Worm (Caenorhabditis elegans) whole organism, L1 larva: Measurements from ENCODE around the gene ptr-22.

ENCODE experiments used
- C34B4.2 ChIP-seq: sonication (generic microtip); optimal IDR thresholded peaks from 2 replicates; lab custom pipeline; 2017; ENCODE audit warnings: mild to moderate bottlenecking, missing genetic modification characterization, missing compliant biosample characterization
- F16B12.6 ChIP-seq: fragments of 150-350 bp; optimal IDR thresholded peaks from 2 replicates; lab custom pipeline; 2014; ENCODE audit warnings: missing biosample characterization, missing genetic modification characterization
- ama-1 ChIP-seq: fragments of 150-350 bp; optimal IDR thresholded peaks from 2 replicates; lab custom pipeline; 2014
- ceh-90 ChIP-seq: sonication (generic microtip); optimal IDR thresholded peaks from 2 replicates; lab custom pipeline; 2016; ENCODE audit warnings: missing genetic modification characterization, missing compliant biosample characterization
- efl-1 ChIP-seq, 4 experiments: fragments of 150-350 bp; optimal IDR thresholded peaks in 3 of 4; peaks in 1 of 4; 1 replicate in 1 of 4; 2 replicates in 3 of 4; lab custom pipeline; 2014; ENCODE audit warnings: missing biosample characterization in 2 of 4, missing genetic modification characterization in 2 of 4, missing genetic modification reagents in 2 of 4
- egl-27 ChIP-seq, 2 experiments: fragments of 150-350 bp in 1 of 2; sonication (generic microtip); optimal IDR thresholded peaks; 3 replicates each; lab custom pipeline; 2017 to 2018; ENCODE audit warnings: missing biosample characterization in 2 of 2, missing genetic modification characterization in 2 of 2, missing genetic modification reagents in 2 of 2
- elt-2 ChIP-seq: sonication (generic microtip); optimal IDR thresholded peaks from 2 replicates; lab custom pipeline; 2016; ENCODE audit warnings: missing genetic modification characterization, mild to moderate bottlenecking, inconsistent platforms, missing compliant biosample characterization, missing genetic modification reagents
- fkh-10 ChIP-seq: sonication (generic microtip); optimal IDR thresholded peaks from 2 replicates; lab custom pipeline; 2017; ENCODE audit warnings: missing biosample characterization, missing genetic modification reagents, missing genetic modification characterization
- fkh-4 ChIP-seq: sonication (generic microtip); optimal IDR thresholded peaks from 2 replicates; lab custom pipeline; 2016; ENCODE audit warnings: missing compliant biosample characterization, missing genetic modification characterization, borderline replicate concordance
- fkh-8 ChIP-seq: sonication (generic microtip); optimal IDR thresholded peaks from 2 replicates; lab custom pipeline; 2016; ENCODE audit warnings: mild to moderate bottlenecking, missing genetic modification characterization, missing compliant biosample characterization
- grh-1 ChIP-seq: fragments of 200-800 bp; sonication (Bioruptor generic); IDR thresholded peaks from 2 replicates; pipeline ENCODE4 v1.3.6; 2022; ENCODE audit warnings: missing genetic modification reagents, missing genetic modification characterization, missing compliant biosample characterization
- hlh-17 ChIP-seq: fragments of 200-800 bp; sonication (Bioruptor generic); optimal IDR thresholded peaks from 2 replicates; lab custom pipeline; 2018; ENCODE audit warnings: missing genetic modification characterization, mild to moderate bottlenecking, missing compliant biosample characterization, moderate library complexity, borderline replicate concordance
- irx-1 ChIP-seq: sonication (generic microtip); optimal IDR thresholded peaks from 2 replicates; lab custom pipeline; 2016; ENCODE audit warnings: missing genetic modification characterization, missing compliant biosample characterization
- jun-1 ChIP-seq: fragments of 150-350 bp; optimal IDR thresholded peaks from 2 replicates; lab custom pipeline; 2014; ENCODE audit warnings: missing biosample characterization, missing genetic modification reagents, missing genetic modification characterization
- lin-14 ChIP-seq: fragments of 200-800 bp; sonication (Bioruptor generic); optimal IDR thresholded peaks from 2 replicates; lab custom pipeline; 2018; ENCODE audit warnings: mild to moderate bottlenecking, missing genetic modification characterization, moderate library complexity, missing compliant biosample characterization
- lin-15B ChIP-seq: fragments of 150-350 bp; sonication (generic microtip); optimal IDR thresholded peaks from 3 replicates; lab custom pipeline; 2014; ENCODE audit warnings: missing biosample characterization, missing genetic modification characterization
- lin-35 ChIP-seq, 2 experiments: fragments of 150-350 bp; optimal IDR thresholded peaks; 2 replicates each; lab custom pipeline; 2014; ENCODE audit warnings: missing biosample characterization in 2 of 2, missing genetic modification characterization in 2 of 2, missing genetic modification reagents in 2 of 2
- lsy-2 ChIP-seq, 2 experiments: fragments of 150-350 bp; optimal IDR thresholded peaks; 2 replicates each; lab custom pipeline; 2014; ENCODE audit warnings: missing biosample characterization in 2 of 2, missing genetic modification characterization in 2 of 2
- mdl-1 ChIP-seq, 2 experiments: fragments of 150-350 bp; optimal IDR thresholded peaks; 2 replicates each; lab custom pipeline; 2014 to 2017; ENCODE audit warnings: missing biosample characterization in 2 of 2, missing genetic modification characterization in 2 of 2, inconsistent platforms in 1 of 2
- mep-1 ChIP-seq: fragments of 150-350 bp; optimal IDR thresholded peaks from 2 replicates; lab custom pipeline; 2014; ENCODE audit warnings: missing biosample characterization, missing genetic modification characterization
- nhr-11 ChIP-seq: fragments of 150-350 bp; optimal IDR thresholded peaks from 2 replicates; lab custom pipeline; 2014; ENCODE audit warnings: missing biosample characterization, missing genetic modification characterization
- nhr-19 ChIP-seq: fragments of 200-800 bp; sonication (Bioruptor generic); conservative IDR thresholded peaks from 2 replicates; pipeline ENCODE4 v1.3.6; 2022; ENCODE audit warnings: missing genetic modification characterization, missing compliant biosample characterization
- nhr-20 ChIP-seq: sonication (generic microtip); optimal IDR thresholded peaks from 2 replicates; lab custom pipeline; 2016; ENCODE audit warnings: mild to moderate bottlenecking, missing genetic modification characterization, missing compliant biosample characterization
- nhr-237 ChIP-seq: fragments of 150-350 bp; optimal IDR thresholded peaks from 2 replicates; lab custom pipeline; 2014; ENCODE audit warnings: missing biosample characterization, missing genetic modification characterization
- nhr-47 ChIP-seq: sonication (generic microtip); optimal IDR thresholded peaks from 2 replicates; lab custom pipeline; 2016; ENCODE audit warnings: mild to moderate bottlenecking, missing genetic modification characterization, moderate library complexity, missing compliant biosample characterization
- nhr-77 ChIP-seq: fragments of 150-350 bp; optimal IDR thresholded peaks from 2 replicates; lab custom pipeline; 2014; ENCODE audit warnings: missing biosample characterization, missing genetic modification characterization
- nhr-85 ChIP-seq: sonication (generic microtip); peaks from one replicate; lab custom pipeline; 2016; ENCODE audit warnings: missing genetic modification characterization, inconsistent platforms, missing compliant biosample characterization
- pqm-1 ChIP-seq: sonication (generic microtip); optimal IDR thresholded peaks from 3 replicates; lab custom pipeline; 2017; ENCODE audit warnings: missing biosample characterization, missing genetic modification characterization
- snpc-4 ChIP-seq: fragments of 150-350 bp; optimal IDR thresholded peaks from 2 replicates; lab custom pipeline; 2014; ENCODE audit warnings: missing biosample characterization, missing genetic modification characterization
- snu-23 ChIP-seq: sonication (generic microtip); optimal IDR thresholded peaks from 2 replicates; lab custom pipeline; 2016; ENCODE audit warnings: missing genetic modification characterization, missing compliant biosample characterization
- sup-37 ChIP-seq: fragments of 200-800 bp; sonication (Bioruptor generic); optimal IDR thresholded peaks from 2 replicates; lab custom pipeline; 2018; ENCODE audit warnings: mild to moderate bottlenecking, missing genetic modification characterization, missing compliant biosample characterization
- tbx-2 ChIP-seq: sonication (generic microtip); optimal IDR thresholded peaks from 2 replicates; lab custom pipeline; 2016; ENCODE audit warnings: missing genetic modification characterization, missing compliant biosample characterization
- tlp-1 ChIP-seq: fragments of 150-350 bp; optimal IDR thresholded peaks from 2 replicates; lab custom pipeline; 2014; ENCODE audit warnings: missing biosample characterization, missing genetic modification characterization
- unc-30 ChIP-seq: sonication (generic microtip); optimal IDR thresholded peaks from 2 replicates; lab custom pipeline; 2017; ENCODE audit warnings: missing biosample characterization, missing genetic modification characterization
- unc-62 ChIP-seq: fragments of 150-350 bp; optimal IDR thresholded peaks from 2 replicates; lab custom pipeline; 2014; ENCODE audit warnings: missing biosample characterization, missing genetic modification reagents, missing genetic modification characterization
- unc-98 ChIP-seq: fragments of 200-800 bp; sonication (Bioruptor generic); IDR thresholded peaks from 2 replicates; pipeline ENCODE4 v1.3.6; 2022; ENCODE audit warnings: missing genetic modification characterization, missing compliant biosample characterization
- xbp-1 ChIP-seq: sonication (generic microtip); optimal IDR thresholded peaks from 2 replicates; lab custom pipeline; 2016; ENCODE audit warnings: missing genetic modification characterization, missing compliant biosample characterization

The ptr-22 gene

DNA sequence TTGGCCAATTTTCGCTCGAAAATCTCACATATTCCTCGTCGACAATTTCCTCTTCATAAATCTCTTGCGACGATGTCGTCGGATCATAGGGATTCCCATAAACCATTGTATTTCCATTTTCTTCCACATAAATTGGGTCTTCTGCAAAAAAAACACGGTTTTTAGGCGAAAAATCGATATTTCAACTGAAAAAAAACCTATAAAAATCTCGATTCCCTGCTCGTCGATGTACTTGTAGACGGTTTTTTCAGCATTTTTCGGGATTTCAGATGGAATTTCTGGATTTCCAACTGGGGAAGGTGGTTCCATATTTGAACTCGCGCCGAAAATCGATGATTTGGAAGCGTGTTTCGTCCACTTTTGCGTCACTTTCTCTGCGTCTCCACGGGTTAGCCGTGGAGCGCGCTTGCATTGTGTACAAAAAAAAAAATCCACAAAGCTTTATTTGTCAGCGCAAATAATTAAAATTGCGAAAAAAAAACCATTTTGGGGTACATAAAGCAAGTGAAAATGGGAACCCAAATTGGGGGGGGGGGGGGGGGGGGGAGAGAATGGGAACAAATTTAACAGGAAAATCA, 36.4 kb upstream of the ptr-22 start, which contains the start of gene Y39B6A.43 (continued):
- peak; percentile 77 for TF ChIP-seq C34B4.2 (tag; lab: Kevin White, UChicago)
- TF ChIP-seq efl-1 (optimal IDR thresholded peaks at IDR 0.05; lab: Kevin White, UChicago): peak; percentile 99 to 100
- TF ChIP-seq efl-1 (GFP tag; optimal IDR thresholded peaks at IDR 0.05 in 1 of 2; lab: Kevin White, UChicago): peak; percentile 93 to 100
- peak; percentile 98 to 100 for TF ChIP-seq lin-35 (GFP tag; optimal IDR thresholded peaks at IDR 0.05; lab: Kevin White, UChicago)
- peak; percentile 95 for TF ChIP-seq nhr-20 (tag; lab: Kevin White, UChicago)
- peak; percentile 93 for TF ChIP-seq mep-1 (tag; lab: Kevin White, UChicago)
- peak; percentile 85 for TF ChIP-seq snpc-4 (tag; lab: Kevin White, UChicago)
- TF ChIP-seq, all 84 proteins: peak for 70

DNA sequence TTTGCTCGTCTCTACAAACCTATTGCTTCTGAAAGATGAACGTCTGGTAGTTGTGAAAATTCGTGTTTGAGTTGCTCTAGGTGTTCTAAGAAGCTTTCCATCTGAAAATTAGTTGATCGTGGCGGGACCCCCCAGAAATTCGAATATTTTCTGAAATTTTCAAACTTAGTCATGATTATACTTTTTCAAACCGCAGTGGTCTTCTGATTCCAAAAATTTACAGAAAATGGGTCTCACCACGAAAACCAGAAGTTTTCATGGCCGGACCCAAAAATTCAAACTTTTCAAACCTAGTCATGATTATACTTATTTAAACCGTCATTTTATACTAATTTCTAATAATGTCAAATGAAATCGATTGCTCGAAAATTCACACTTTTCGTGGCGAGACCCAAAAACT, 28.9 kb upstream of the ptr-22 start, which contains the start of gene ztf-20:
Gene ztf-20, minus strand, starts transcription at position 101 of the 400 bp plus-strand sequence.
- TF ChIP-seq nhr-77: no peak
- no peak for TF ChIP-seq grh-1
- no peak for TF ChIP-seq hlh-17 (GFP tag; lab: Kevin White, UChicago)
- TF ChIP-seq lin-15B (tag; lab: Kevin White, UChicago): no peak
- TF ChIP-seq lin-14 (GFP tag; lab: Kevin White, UChicago): no peak
- TF ChIP-seq jun-1 (tag; lab: Kevin White, UChicago): no peak
- no peak for TF ChIP-seq xbp-1 (tag; lab: Kevin White, UChicago)
- TF ChIP-seq nhr-11 (tag; lab: Kevin White, UChicago): no peak
- TF ChIP-seq mep-1 (tag; lab: Kevin White, UChicago): no peak
- no peak for TF ChIP-seq pqm-1 (tag; lab: Kevin White, UChicago)
- TF ChIP-seq nhr-47 (tag; lab: Kevin White, UChicago): no peak
- TF ChIP-seq F16B12.6 (tag; lab: Kevin White, UChicago): no peak

DNA sequence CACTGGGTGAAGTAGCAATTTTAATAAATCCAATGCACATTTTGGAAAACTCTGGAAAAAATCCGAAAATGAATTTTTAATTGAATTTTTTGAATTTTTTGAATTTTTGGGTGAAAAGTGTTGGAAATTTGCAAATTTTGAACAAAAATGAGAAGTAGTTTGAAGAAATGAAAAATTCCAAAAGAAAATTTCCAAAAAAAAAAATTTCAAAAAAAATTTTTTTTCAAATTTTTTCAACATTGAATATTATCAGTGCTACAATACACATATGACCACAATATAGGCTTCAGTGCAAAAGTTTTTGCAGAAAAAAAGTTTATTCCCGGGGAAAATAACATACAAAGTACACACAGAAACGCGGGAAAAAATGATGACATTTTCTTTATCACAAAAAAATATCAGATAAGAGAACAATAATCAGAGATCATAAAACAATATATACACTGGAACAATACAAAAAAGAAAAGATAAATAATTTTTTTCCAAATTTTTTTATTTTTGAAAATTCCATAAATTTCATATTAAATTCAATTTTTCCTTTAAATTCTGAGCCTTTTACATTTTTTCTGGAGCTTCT, 26.2 kb upstream of the ptr-22 start, which contains the start of gene hrg-10:
Gene hrg-10, minus strand, starts transcription at position 51 of the 577 bp plus-strand sequence.
- TF ChIP-seq tlp-1 (tag; lab: Kevin White, UChicago) (no peak), unc-98 (GFP tag; lab: Robert Waterston, UW) (no peak), nhr-85 (no peak), elt-2 (tag; lab: Kevin White, UChicago) (peak; percentile 77), pqm-1 (tag; lab: Kevin White, UChicago) (no peak), tbx-2 (tag; lab: Kevin White, UChicago) (no peak), egl-27 (tag; optimal IDR thresholded peaks at IDR 0.05; lab: Kevin White, UChicago) (no peak), mdl-1 (tag; optimal IDR thresholded peaks at IDR 0.05; lab: Kevin White, UChicago) (no peak), fkh-10 (GFP tag; lab: Kevin White, UChicago) (no peak), unc-62 (GFP tag; lab: Kevin White, UChicago) (no peak), fkh-8 (no peak), lsy-2 (tag; optimal IDR thresholded peaks at IDR 0.05; lab: Kevin White, UChicago) (peak in 1 of 2 experiments; percentile 10), nhr-20 (tag; lab: Kevin White, UChicago) (peak; percentile 8), ceh-90 (tag; lab: Kevin White, UChicago) (no peak), nhr-19 (GFP tag; lab: Robert Waterston, UW) (peak; percentile 6; the same call in 1 of the 2 replicates), efl-1 (optimal IDR thresholded peaks at IDR 0.05; lab: Kevin White, UChicago) (no peak), efl-1 (GFP tag; optimal IDR thresholded peaks at IDR 0.05 in 1 of 2; lab: Kevin White, UChicago) (no peak), unc-30 (tag; lab: Kevin White, UChicago) (no peak), nhr-237 (tag; lab: Kevin White, UChicago) (no peak), lin-35 (GFP tag; optimal IDR thresholded peaks at IDR 0.05; lab: Kevin White, UChicago) (peak in 1 of 2 experiments; percentile 9), lin-15B (tag; lab: Kevin White, UChicago) (no peak), fkh-4 (no peak), ama-1 (lab: Kevin White, UChicago) (no peak)

DNA sequence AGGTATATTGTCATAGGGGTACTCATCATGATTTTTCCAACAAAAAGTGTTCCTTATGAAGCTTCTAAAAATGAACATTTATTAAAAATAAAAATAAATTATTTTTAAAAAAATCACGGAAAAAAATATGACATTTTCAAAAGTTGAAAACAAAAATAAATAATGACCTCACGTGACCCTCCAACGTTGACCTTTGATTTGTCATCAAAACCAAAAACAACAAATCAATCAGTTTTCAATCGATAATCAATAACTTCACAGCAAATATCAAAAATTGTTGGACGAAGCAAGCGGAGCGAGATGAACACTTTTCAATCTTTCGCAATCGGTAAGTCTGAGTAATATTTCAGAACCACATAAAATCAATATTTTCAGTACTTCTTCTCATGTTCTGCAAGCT, 9.2 kb upstream of the ptr-22 start, which contains the start of gene Y80D3A.8:
Gene Y80D3A.8, plus strand, starts transcription at position 301 of the 400 bp plus-strand sequence.
- no peak for TF ChIP-seq hlh-17 (GFP tag; lab: Kevin White, UChicago)
- TF ChIP-seq unc-30 (tag; lab: Kevin White, UChicago): no peak
- no peak for TF ChIP-seq ceh-90 (tag; lab: Kevin White, UChicago)
- no peak for TF ChIP-seq pqm-1 (tag; lab: Kevin White, UChicago)
- no peak for TF ChIP-seq elt-2 (tag; lab: Kevin White, UChicago)
- no peak for TF ChIP-seq nhr-19 (GFP tag; lab: Robert Waterston, UW)
- no peak for TF ChIP-seq snu-23 (GFP tag; lab: Kevin White, UChicago)
- no peak for TF ChIP-seq sup-37 (GFP tag; lab: Kevin White, UChicago)
- TF ChIP-seq irx-1: no peak
